Fruit fly (Drosophila melanogaster) whole organism: Measurements from ENCODE around the gene CG11563.

Experiments
- Dll ChIP-seq: fragments of >200 bp; optimal IDR thresholded peaks from 2 replicates; lab custom pipeline; 2017
- EcR ChIP-seq, 2 experiments: fragments of >200 bp; optimal IDR thresholded peaks; 2 replicates each; lab custom pipeline; 2017; ENCODE audit warnings: missing biosample characterization in 2 of 2, missing genetic modification characterization in 2 of 2, missing genetic modification reagents in 2 of 2
- pan ChIP-seq: fragments of >200 bp; optimal IDR thresholded peaks from 2 replicates; lab custom pipeline; 2017
- psq ChIP-seq: fragments of >200 bp; optimal IDR thresholded peaks from 2 replicates; lab custom pipeline; 2017
- usp ChIP-seq: fragments of >200 bp; optimal IDR thresholded peaks from 2 replicates; lab custom pipeline; 2017; ENCODE audit warnings: missing biosample characterization, missing genetic modification characterization, mixed read lengths

DNA sequence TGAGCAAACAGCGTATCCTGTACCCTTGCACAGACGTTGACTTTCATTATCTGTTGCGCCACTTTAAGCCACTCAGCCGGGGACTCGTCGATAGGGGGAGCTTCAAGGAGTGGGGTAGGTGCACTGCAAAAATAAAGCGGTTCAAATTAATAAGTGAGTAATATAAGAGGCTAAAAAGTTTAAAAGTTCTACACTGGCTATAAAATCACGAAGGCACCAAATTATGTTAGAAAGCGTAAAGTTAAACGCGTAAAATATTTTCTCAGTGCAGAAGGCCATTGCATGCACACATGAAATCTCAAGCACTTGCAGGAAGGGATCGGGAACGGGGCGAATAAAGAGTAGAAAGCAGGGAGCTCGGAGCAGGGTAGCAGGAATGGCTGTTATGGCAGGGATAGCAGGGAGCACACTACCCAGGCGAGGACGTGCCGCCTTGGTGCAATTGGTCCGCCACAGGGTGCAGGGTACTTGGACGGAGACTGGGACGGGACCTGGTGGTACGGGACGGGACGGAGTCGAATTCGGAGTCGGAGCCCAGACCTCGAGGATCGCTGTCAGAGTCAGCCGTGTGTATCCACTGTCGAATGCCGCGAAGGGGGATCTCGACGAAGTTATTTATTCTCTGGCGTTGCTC is 38.6 kb upstream of the CG11563 start:
- TF ChIP-seq Dll (lab: Kevin White, UChicago), result no peak
- TF ChIP-seq EcR (GFP tag; optimal IDR thresholded peaks at IDR 0.05; lab: Kevin White, UChicago), result no peak
- no peak for TF ChIP-seq psq (lab: Kevin White, UChicago)
- TF ChIP-seq usp (GFP tag; lab: Kevin White, UChicago), result no peak
- TF ChIP-seq pan, result no peak
